Fruit fly (Drosophila melanogaster): Measurements from ENCODE around the gene Arf1.

- TF ChIP-seq slbo (GFP tag; IDR thresholded peaks at IDR 0.05) (no peak), CG13296 (GFP tag; optimal IDR thresholded peaks at IDR 0.05) (no peak), CG3995 (GFP tag; optimal IDR thresholded peaks at IDR 0.05) (no peak), CG14965 (GFP tag; optimal IDR thresholded peaks at IDR 0.05; ENCODE audit: borderline replicate concordance) (no peak), CG3847 (GFP tag; IDR thresholded peaks at IDR 0.05) (no peak), CG13894 (tag; optimal IDR thresholded peaks at IDR 0.05) (no peak), CG13624 (GFP tag; optimal IDR thresholded peaks at IDR 0.05) (no peak), Gsc (GFP tag; IDR thresholded peaks at IDR 0.05) (no peak), CG30403 (GFP tag; optimal IDR thresholded peaks at IDR 0.05) (no peak)
Observed at dm6 chr3L:22823230-22823629, 48.8 kb downstream of the Arf1 start.

All from whole organism, embryonic.